ENCODE assay signal across 1 fruit fly cellular context in the genomic region with DNA sequence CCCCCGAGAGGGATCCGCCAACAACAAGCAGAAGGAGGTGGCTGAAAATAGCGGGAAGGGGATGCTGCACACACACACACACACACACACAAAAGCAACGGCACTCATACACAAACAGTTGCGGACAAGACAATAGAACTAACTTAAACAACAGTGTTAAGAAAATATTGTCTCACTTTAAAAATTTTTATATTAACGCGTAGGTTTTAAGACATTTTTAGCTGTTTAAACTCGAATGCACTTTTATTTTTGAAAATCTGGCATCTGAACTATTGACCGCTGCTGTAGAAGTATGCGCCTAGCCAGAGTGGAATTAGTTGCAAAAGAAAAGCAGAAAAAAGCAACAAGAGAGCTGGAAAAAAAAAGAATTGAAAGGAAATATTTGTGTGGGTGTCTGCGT.
A peak's percentile ranks its signal among the peaks of the same experiment; 100 is the strongest.
TF ChIP-seq lines count a peak whose summit lies in the region.

No protein-coding gene starts in this region.

TF ChIP-seq in whole organism, embryonic, 481 proteins besides CTCF, POLR2A, EP300 and RAD21 (continued from another document and continues in another):
- TF ChIP-seq Hmr (GFP tag; optimal IDR thresholded peaks at IDR 0.05; lab: Kevin White, UChicago), result peak; percentile 93
- TF ChIP-seq Sox102F (GFP tag; optimal IDR thresholded peaks at IDR 0.05; lab: Kevin White, UChicago), result peak; percentile 89
- TF ChIP-seq Usf (GFP tag; optimal IDR thresholded peaks at IDR 0.05; lab: Kevin White, UChicago), result peak; percentile 7
- TF ChIP-seq CkIIα-i1 (GFP tag; IDR thresholded peaks at IDR 0.05; lab: Robert Waterston, UW), result no peak
- no peak for TF ChIP-seq GATAe (GFP tag; conservative IDR thresholded peaks at IDR 0.05; lab: Robert Waterston, UW)
- TF ChIP-seq CG18599 (GFP tag; optimal IDR thresholded peaks at IDR 0.05; lab: Kevin White, UChicago), result peak; percentile 95
- TF ChIP-seq her (GFP tag; optimal IDR thresholded peaks at IDR 0.05; lab: Kevin White, UChicago), result peak; percentile 67
- TF ChIP-seq CG1603 (tag; optimal IDR thresholded peaks at IDR 0.05; lab: Kevin White, UChicago), result peak; percentile 86
- peak; percentile 82 for TF ChIP-seq CG14667 (GFP tag; IDR thresholded peaks at IDR 0.05; lab: Robert Waterston, UW)
- peak; percentile 43 for TF ChIP-seq Hey (tag; optimal IDR thresholded peaks at IDR 0.05; lab: Kevin White, UChicago)
- TF ChIP-seq fd3F (GFP tag; optimal IDR thresholded peaks at IDR 0.05; lab: Kevin White, UChicago), result peak; percentile 75
- peak; percentile 34 for TF ChIP-seq Spps (tag; optimal IDR thresholded peaks at IDR 0.05; lab: Kevin White, UChicago)
- TF ChIP-seq crol (GFP tag; IDR thresholded peaks at IDR 0.05; lab: Robert Waterston, UW), result no peak
- TF ChIP-seq zfh1 (GFP tag; IDR thresholded peaks at IDR 0.05; lab: Robert Waterston, UW), result peak; percentile 94
- no peak for TF ChIP-seq corto (GFP tag; optimal IDR thresholded peaks at IDR 0.05; lab: Kevin White, UChicago)
- peak in 1 of 2 experiments; percentile 7 for TF ChIP-seq Hr78 (GFP tag; optimal IDR thresholded peaks at IDR 0.05; lab: Kevin White, UChicago)
- peak; percentile 86 for TF ChIP-seq CG11504 (tag; optimal IDR thresholded peaks at IDR 0.05; lab: Kevin White, UChicago)
- peak; percentile 60 for TF ChIP-seq CG33557 (GFP tag; optimal IDR thresholded peaks at IDR 0.05; lab: Kevin White, UChicago)
- TF ChIP-seq CG10565 (GFP tag; optimal IDR thresholded peaks at IDR 0.05; lab: Kevin White, UChicago), result no peak
- peak; percentile 75 for TF ChIP-seq phol (tag; optimal IDR thresholded peaks at IDR 0.05; lab: Kevin White, UChicago)
- TF ChIP-seq Meics (GFP tag; optimal IDR thresholded peaks at IDR 0.05; lab: Kevin White, UChicago), result peak; percentile 84
- peak; percentile 62 for TF ChIP-seq CG4820 (GFP tag; optimal IDR thresholded peaks at IDR 0.05; lab: Kevin White, UChicago)
- peak; percentile 84 for TF ChIP-seq CG10543 (GFP tag; optimal IDR thresholded peaks at IDR 0.05; lab: Kevin White, UChicago)
- TF ChIP-seq Dp (GFP tag; optimal IDR thresholded peaks at IDR 0.05; lab: Kevin White, UChicago), result no peak
- TF ChIP-seq vnd (GFP tag; IDR thresholded peaks at IDR 0.05; lab: Robert Waterston, UW; ENCODE audit: partially characterized antibody), result no peak
- TF ChIP-seq dati (GFP tag; IDR thresholded peaks at IDR 0.05; lab: Robert Waterston, UW), result no peak; the same call in 1 of the 2 replicates
- peak; percentile 84 for TF ChIP-seq seq (GFP tag; IDR thresholded peaks at IDR 0.05; lab: Robert Waterston, UW)
- peak; percentile 72 for TF ChIP-seq sqz (GFP tag; optimal IDR thresholded peaks at IDR 0.05; lab: Kevin White, UChicago)
- TF ChIP-seq trh (GFP tag; optimal IDR thresholded peaks at IDR 0.05; lab: Kevin White, UChicago), result peak; percentile 53
- TF ChIP-seq dpn (GFP tag; optimal IDR thresholded peaks at IDR 0.05; lab: Kevin White, UChicago), result peak; percentile 62 to 81
- peak; percentile 70 for TF ChIP-seq danr (GFP tag; IDR thresholded peaks at IDR 0.05; lab: Robert Waterston, UW)
- peak; percentile 41 for TF ChIP-seq CG10462 (GFP tag; optimal IDR thresholded peaks at IDR 0.05; lab: Kevin White, UChicago)
- peak; percentile 87 for TF ChIP-seq CG7839 (tag; optimal IDR thresholded peaks at IDR 0.05; lab: Kevin White, UChicago)
- TF ChIP-seq CG1647 (GFP tag; optimal IDR thresholded peaks at IDR 0.05; lab: Kevin White, UChicago), result peak; percentile 38
- TF ChIP-seq eyg (GFP tag; optimal IDR thresholded peaks at IDR 0.05; lab: Kevin White, UChicago), result peak; percentile 43
- peak; percentile 49 for TF ChIP-seq CG4282 (GFP tag; optimal IDR thresholded peaks at IDR 0.05; lab: Kevin White, UChicago)
- peak; percentile 87 for TF ChIP-seq CG34376 (GFP tag; optimal IDR thresholded peaks at IDR 0.05; lab: Kevin White, UChicago)
- TF ChIP-seq Opbp (GFP tag; IDR thresholded peaks at IDR 0.05; lab: Robert Waterston, UW; ENCODE audit: partially characterized antibody), result no peak
- no peak for TF ChIP-seq Dref (GFP tag; IDR thresholded peaks at IDR 0.05; lab: Robert Waterston, UW)
- TF ChIP-seq jigr1 (GFP tag; IDR thresholded peaks at IDR 0.05; lab: Robert Waterston, UW), result peak; percentile 65; the same call in 1 of the 3 replicates
- TF ChIP-seq prd (optimal IDR thresholded peaks at IDR 0.05; lab: Kevin White, UChicago), result no peak
- peak; percentile 91 for TF ChIP-seq prd (GFP tag; IDR thresholded peaks at IDR 0.05; lab: Robert Waterston, UW)
- peak; percentile 71 for TF ChIP-seq D19A (tag; optimal IDR thresholded peaks at IDR 0.05; lab: Kevin White, UChicago)
- TF ChIP-seq Myb (GFP tag; optimal IDR thresholded peaks at IDR 0.05; lab: Kevin White, UChicago), result peak; percentile 67
- peak; percentile 42 for TF ChIP-seq CG11398 (GFP tag; optimal IDR thresholded peaks at IDR 0.05; lab: Kevin White, UChicago)
- TF ChIP-seq Max (GFP tag; optimal IDR thresholded peaks at IDR 0.05; lab: Kevin White, UChicago), result peak; percentile 46
- TF ChIP-seq CG2116 (GFP tag; optimal IDR thresholded peaks at IDR 0.05; lab: Kevin White, UChicago), result peak; percentile 41
- peak; percentile 55 for TF ChIP-seq al (GFP tag; IDR thresholded peaks at IDR 0.05; lab: Robert Waterston, UW)
- TF ChIP-seq caup (GFP tag; optimal IDR thresholded peaks at IDR 0.05; lab: Kevin White, UChicago; ENCODE audit: severe bottlenecking), result peak; percentile 85
- peak; percentile 43 for TF ChIP-seq Bdp1 (GFP tag; optimal IDR thresholded peaks at IDR 0.05; lab: Kevin White, UChicago)
- TF ChIP-seq CG32772 (GFP tag; IDR thresholded peaks at IDR 0.05; lab: Robert Waterston, UW), result peak; percentile 74
- peak; percentile 55; the same call in 1 of the 2 replicates for TF ChIP-seq gt (GFP tag; IDR thresholded peaks at IDR 0.05; lab: Robert Waterston, UW)
- TF ChIP-seq grau (tag; optimal IDR thresholded peaks at IDR 0.05; lab: Kevin White, UChicago), result peak; percentile 84
- TF ChIP-seq sob (GFP tag; IDR thresholded peaks at IDR 0.05; lab: Robert Waterston, UW), result peak; percentile 76
- peak; percentile 56; the same call in 1 of the 2 replicates for TF ChIP-seq ham (GFP tag; IDR thresholded peaks at IDR 0.05; lab: Robert Waterston, UW)
- peak; percentile 75 for TF ChIP-seq CG6765 (GFP tag; optimal IDR thresholded peaks at IDR 0.05; lab: Kevin White, UChicago)
- TF ChIP-seq Vsx1 (GFP tag; optimal IDR thresholded peaks at IDR 0.05; lab: Kevin White, UChicago), result peak; percentile 60
- peak; percentile 66 for TF ChIP-seq pho (GFP tag; optimal IDR thresholded peaks at IDR 0.05; lab: Kevin White, UChicago)
- peak; percentile 49 for TF ChIP-seq CG7987 (GFP tag; optimal IDR thresholded peaks at IDR 0.05; lab: Kevin White, UChicago)
- TF ChIP-seq ken (GFP tag; IDR thresholded peaks at IDR 0.05; lab: Robert Waterston, UW), result peak; percentile 80
- peak; percentile 77 for TF ChIP-seq mam (GFP tag; optimal IDR thresholded peaks at IDR 0.05; lab: Kevin White, UChicago)
- TF ChIP-seq so (GFP tag; IDR thresholded peaks at IDR 0.05; lab: Robert Waterston, UW), result peak; percentile 85; the same call in 2 of the 3 replicates
- TF ChIP-seq croc (GFP tag; conservative IDR thresholded peaks at IDR 0.05; lab: Robert Waterston, UW), result peak; percentile 83
- no peak for TF ChIP-seq nerfin-2 (GFP tag; IDR thresholded peaks at IDR 0.05; lab: Robert Waterston, UW; ENCODE audit: partially characterized antibody)
- peak; percentile 84 for TF ChIP-seq Oli (tag; optimal IDR thresholded peaks at IDR 0.05; lab: Kevin White, UChicago)
- TF ChIP-seq CG18619 (GFP tag; optimal IDR thresholded peaks at IDR 0.05; lab: Kevin White, UChicago), result peak; percentile 79
- TF ChIP-seq jing (GFP tag; optimal IDR thresholded peaks at IDR 0.05; lab: Kevin White, UChicago), result peak; percentile 63
- TF ChIP-seq YL-1 (GFP tag; optimal IDR thresholded peaks at IDR 0.05; lab: Kevin White, UChicago), result peak; percentile 37
- peak; percentile 62 for TF ChIP-seq CG3407 (GFP tag; optimal IDR thresholded peaks at IDR 0.05; lab: Kevin White, UChicago)
- TF ChIP-seq ro (GFP tag; IDR thresholded peaks at IDR 0.05; lab: Robert Waterston, UW), result peak; percentile 41; the same call in 1 of the 2 replicates
- TF ChIP-seq CG17829 (tag; optimal IDR thresholded peaks at IDR 0.05; lab: Kevin White, UChicago), result peak; percentile 94
- peak; percentile 11 for TF ChIP-seq kay (GFP tag; optimal IDR thresholded peaks at IDR 0.05; lab: Kevin White, UChicago)
- TF ChIP-seq org-1 (GFP tag; optimal IDR thresholded peaks at IDR 0.05; lab: Kevin White, UChicago), result peak; percentile 75
- peak; percentile 92 for TF ChIP-seq CG7556 (GFP tag; optimal IDR thresholded peaks at IDR 0.05; lab: Kevin White, UChicago)
- no peak for TF ChIP-seq hth (optimal IDR thresholded peaks at IDR 0.05; lab: Kevin White, UChicago)
- no peak for TF ChIP-seq CG9797 (GFP tag; optimal IDR thresholded peaks at IDR 0.05; lab: Kevin White, UChicago)
- TF ChIP-seq chn (GFP tag; optimal IDR thresholded peaks at IDR 0.05; lab: Kevin White, UChicago), result peak; percentile 77
- no peak for TF ChIP-seq CG15479 (GFP tag; optimal IDR thresholded peaks at IDR 0.05; lab: Kevin White, UChicago)
- peak; percentile 81 for TF ChIP-seq Ada2b (GFP tag; IDR thresholded peaks at IDR 0.05; lab: Robert Waterston, UW)
- TF ChIP-seq CG2678 (tag; optimal IDR thresholded peaks at IDR 0.05; lab: Kevin White, UChicago), result peak; percentile 90
- peak; percentile 77 for TF ChIP-seq Nf-YC (tag; optimal IDR thresholded peaks at IDR 0.05; lab: Kevin White, UChicago)
- TF ChIP-seq da (GFP tag; optimal IDR thresholded peaks at IDR 0.05; lab: Kevin White, UChicago), result peak; percentile 51
- TF ChIP-seq HLH54F (GFP tag; optimal IDR thresholded peaks at IDR 0.05; lab: Kevin White, UChicago), result peak; percentile 79
- peak; percentile 49 for TF ChIP-seq Dad (GFP tag; optimal IDR thresholded peaks at IDR 0.05; lab: Kevin White, UChicago)
- TF ChIP-seq cg (GFP tag; optimal IDR thresholded peaks at IDR 0.05; lab: Kevin White, UChicago), result peak; percentile 58
- peak; percentile 75 for TF ChIP-seq slp2 (GFP tag; optimal IDR thresholded peaks at IDR 0.05; lab: Kevin White, UChicago)
- peak; percentile 83; the same call in 2 of the 3 replicates for TF ChIP-seq ase (GFP tag; IDR thresholded peaks at IDR 0.05; lab: Robert Waterston, UW)
- TF ChIP-seq stwl (tag; optimal IDR thresholded peaks at IDR 0.05; lab: Kevin White, UChicago), result no peak
- no peak for TF ChIP-seq fru (optimal IDR thresholded peaks at IDR 0.05; lab: Kevin White, UChicago)
- peak; percentile 70 for TF ChIP-seq CG15601 (tag; optimal IDR thresholded peaks at IDR 0.05; lab: Kevin White, UChicago)
- TF ChIP-seq HLHmδ (GFP tag; optimal IDR thresholded peaks at IDR 0.05; lab: Kevin White, UChicago), result no peak
- peak in 1 of 2 experiments; percentile 33 for TF ChIP-seq crp (GFP tag; optimal IDR thresholded peaks at IDR 0.05; lab: Kevin White, UChicago)
- peak; percentile 58 for TF ChIP-seq CG8089 (GFP tag; optimal IDR thresholded peaks at IDR 0.05; lab: Kevin White, UChicago)
- no peak for TF ChIP-seq CG2199 (GFP tag; IDR thresholded peaks at IDR 0.05; lab: Robert Waterston, UW)
- peak; percentile 71 for TF ChIP-seq ewg (GFP tag; optimal IDR thresholded peaks at IDR 0.05; lab: Kevin White, UChicago)
- peak; percentile 78 for TF ChIP-seq Abd-B (GFP tag; optimal IDR thresholded peaks at IDR 0.05; lab: Kevin White, UChicago)
- TF ChIP-seq CG11696 (GFP tag; IDR thresholded peaks at IDR 0.05; lab: Robert Waterston, UW), result peak; percentile 97
- TF ChIP-seq CG17328 (GFP tag; IDR thresholded peaks at IDR 0.05; lab: Robert Waterston, UW), result peak; percentile 89
- peak in 1 of 3 experiments; percentile 63 for TF ChIP-seq lola (GFP tag; optimal IDR thresholded peaks at IDR 0.05; lab: Kevin White, UChicago)
- peak; percentile 81 for TF ChIP-seq CG30403 (GFP tag; optimal IDR thresholded peaks at IDR 0.05; lab: Kevin White, UChicago)
- peak; percentile 85 for TF ChIP-seq CG14441 (GFP tag; IDR thresholded peaks at IDR 0.05; lab: Robert Waterston, UW)
- peak; percentile 61 for TF ChIP-seq onecut (GFP tag; IDR thresholded peaks at IDR 0.05; lab: Robert Waterston, UW)
- TF ChIP-seq CG31224 (GFP tag; IDR thresholded peaks at IDR 0.05; lab: Robert Waterston, UW), result peak; percentile 69
- 0 out of 2 replicates have a peak, but pooled peaks have one; percentile 56 for TF ChIP-seq Nf-YA (GFP tag; IDR thresholded peaks at IDR 0.05; lab: Robert Waterston, UW)
- TF ChIP-seq pfk (GFP tag; optimal IDR thresholded peaks at IDR 0.05; lab: Kevin White, UChicago), result no peak
- TF ChIP-seq Tbp (GFP tag; optimal IDR thresholded peaks at IDR 0.05; lab: Kevin White, UChicago), result no peak
- TF ChIP-seq Lim3 (GFP tag; IDR thresholded peaks at IDR 0.05; lab: Robert Waterston, UW), result no peak
- peak; percentile 81 for TF ChIP-seq CG17359 (tag; optimal IDR thresholded peaks at IDR 0.05; lab: Kevin White, UChicago)
- no peak for TF ChIP-seq sc (optimal IDR thresholded peaks at IDR 0.05; lab: Kevin White, UChicago)
- TF ChIP-seq sc (GFP tag; optimal IDR thresholded peaks at IDR 0.05; lab: Kevin White, UChicago), result peak; percentile 23
- peak; percentile 30 for TF ChIP-seq CG8359 (GFP tag; optimal IDR thresholded peaks at IDR 0.05; lab: Kevin White, UChicago; ENCODE audit: borderline replicate concordance)
- TF ChIP-seq CG10147 (GFP tag; optimal IDR thresholded peaks at IDR 0.05; lab: Kevin White, UChicago), result peak; percentile 87
- TF ChIP-seq Hr51 (GFP tag; optimal IDR thresholded peaks at IDR 0.05; lab: Kevin White, UChicago), result peak; percentile 57 to 90
- peak; percentile 66 for TF ChIP-seq CG1602 (GFP tag; optimal IDR thresholded peaks at IDR 0.05; lab: Kevin White, UChicago)
- TF ChIP-seq CG31441 (GFP tag; IDR thresholded peaks at IDR 0.05; lab: Robert Waterston, UW), result peak; percentile 93
- peak; percentile 26 for TF ChIP-seq CG3065 (GFP tag; optimal IDR thresholded peaks at IDR 0.05; lab: Kevin White, UChicago)
- TF ChIP-seq Ets65A (GFP tag; lab: Kevin White, UChicago), result peak; percentile 89
- TF ChIP-seq CG18011 (GFP tag; optimal IDR thresholded peaks at IDR 0.05; lab: Kevin White, UChicago), result peak; percentile 58
- peak; percentile 47 for TF ChIP-seq CG10654 (GFP tag; optimal IDR thresholded peaks at IDR 0.05; lab: Kevin White, UChicago)
- TF ChIP-seq Atf3 (GFP tag; optimal IDR thresholded peaks at IDR 0.05; lab: Kevin White, UChicago), result peak; percentile 68
- peak; percentile 66 for TF ChIP-seq wek (GFP tag; optimal IDR thresholded peaks at IDR 0.05; lab: Kevin White, UChicago)
- TF ChIP-seq maf-S (GFP tag; optimal IDR thresholded peaks at IDR 0.05; lab: Kevin White, UChicago), result peak; percentile 77
- peak; percentile 76 for TF ChIP-seq salm (tag; optimal IDR thresholded peaks at IDR 0.05; lab: Kevin White, UChicago)
- TF ChIP-seq CG12236 (GFP tag; optimal IDR thresholded peaks at IDR 0.05; lab: Kevin White, UChicago), result peak; percentile 52
- TF ChIP-seq nmo (GFP tag; optimal IDR thresholded peaks at IDR 0.05; lab: Kevin White, UChicago), result peak; percentile 80
- TF ChIP-seq repo (GFP tag; optimal IDR thresholded peaks at IDR 0.05; lab: Kevin White, UChicago), result no peak
